Fruit fly (Drosophila melanogaster) whole organism, embryonic: Measurements from ENCODE around the gene MRP.

ENCODE experiments used
- Adf1 ChIP-seq: fragments of 200-800 bp; sonication (Bioruptor generic); IDR thresholded peaks from 2 replicates; pipeline ENCODE4 v1.3.6; 2022; ENCODE audit warnings: missing biosample characterization, missing genetic modification characterization
- CG12071 ChIP-seq: fragments of 200-800 bp; sonication (Bioruptor generic); optimal IDR thresholded peaks from 3 replicates; lab custom pipeline; 2018; ENCODE audit warnings: missing biosample characterization, mild to moderate bottlenecking, missing genetic modification characterization
- CG12104 ChIP-seq: fragments of 200-800 bp; sonication (Bioruptor generic); optimal IDR thresholded peaks from 3 replicates; lab custom pipeline; 2016; ENCODE audit warnings: missing biosample characterization, missing genetic modification characterization
- CG12155 ChIP-seq: fragments of 200-800 bp; sonication (Bioruptor generic); optimal IDR thresholded peaks from 3 replicates; lab custom pipeline; 2016; ENCODE audit warnings: missing biosample characterization, missing genetic modification characterization
- CG14860 ChIP-seq: fragments of 200-800 bp; sonication (Bioruptor generic); IDR thresholded peaks from 3 replicates; pipeline ENCODE4 v1.3.6; 2022; ENCODE audit warnings: missing biosample characterization, missing genetic modification characterization; ENCODE audit not compliant: partially characterized antibody
- CG1602 ChIP-seq: fragments of 200-800 bp; sonication (Bioruptor generic); optimal IDR thresholded peaks from 3 replicates; lab custom pipeline; 2016; ENCODE audit warnings: missing biosample characterization, missing genetic modification characterization
- CG17568 ChIP-seq: fragments of 200-800 bp; sonication (Bioruptor generic); optimal IDR thresholded peaks from 2 replicates; lab custom pipeline; 2018; ENCODE audit warnings: missing biosample characterization, mild to moderate bottlenecking, missing genetic modification characterization, moderate library complexity
- CG2116 ChIP-seq: fragments of 200-800 bp; sonication (Bioruptor generic); optimal IDR thresholded peaks from 3 replicates; lab custom pipeline; 2018; ENCODE audit warnings: missing biosample characterization, mild to moderate bottlenecking, missing genetic modification characterization
- CG2889 ChIP-seq: fragments of 200-800 bp; sonication (Bioruptor generic); IDR thresholded peaks from 3 replicates; pipeline ENCODE4 v1.3.6; 2022; ENCODE audit warnings: missing biosample characterization, missing genetic modification characterization
- CG3163 ChIP-seq: fragments of 200-800 bp; sonication (Bioruptor generic); optimal IDR thresholded peaks from 3 replicates; lab custom pipeline; 2016; ENCODE audit warnings: missing biosample characterization, missing genetic modification characterization
- CG32532 ChIP-seq: fragments of 200-800 bp; sonication (Bioruptor generic); IDR thresholded peaks from 2 replicates; pipeline ENCODE4 v1.3.6; 2022; ENCODE audit warnings: missing biosample characterization, missing genetic modification characterization
- CG3407 ChIP-seq: fragments of 200-800 bp; sonication (Bioruptor generic); optimal IDR thresholded peaks from 2 replicates; lab custom pipeline; 2018; ENCODE audit warnings: missing biosample characterization, mild to moderate bottlenecking, missing genetic modification characterization
- CG34224 ChIP-seq: fragments of 200-800 bp; sonication (Bioruptor generic); IDR thresholded peaks from 3 replicates; pipeline ENCODE4 v1.3.6; 2022; ENCODE audit warnings: missing biosample characterization, missing genetic modification characterization; ENCODE audit not compliant: partially characterized antibody
- CG3847 ChIP-seq: fragments of 200-800 bp; sonication (Bioruptor generic); IDR thresholded peaks from 2 replicates; pipeline ENCODE4 v1.3.6; 2022; ENCODE audit warnings: missing biosample characterization, missing genetic modification characterization
- CG4707 ChIP-seq: fragments of 200-800 bp; sonication (Bioruptor generic); optimal IDR thresholded peaks from 2 replicates; lab custom pipeline; 2018; ENCODE audit warnings: missing biosample characterization, mild to moderate bottlenecking, missing genetic modification characterization, moderate library complexity
- CG7357 ChIP-seq: fragments of 200-800 bp; sonication (Bioruptor generic); IDR thresholded peaks from 3 replicates; pipeline ENCODE4 v1.3.6; 2022; ENCODE audit warnings: missing biosample characterization, missing genetic modification characterization
- CG7786 ChIP-seq: fragments of 200-800 bp; sonication (Bioruptor generic); optimal IDR thresholded peaks from 2 replicates; lab custom pipeline; 2016; ENCODE audit warnings: missing biosample characterization, missing genetic modification characterization
- CrebB ChIP-seq: fragments of 200-800 bp; sonication (Bioruptor generic); optimal IDR thresholded peaks from 3 replicates; lab custom pipeline; 2018; ENCODE audit warnings: missing biosample characterization, mild to moderate bottlenecking, missing genetic modification characterization
- Dek ChIP-seq: fragments of 200-800 bp; sonication (Bioruptor generic); optimal IDR thresholded peaks from 3 replicates; lab custom pipeline; 2019; ENCODE audit warnings: missing biosample characterization, mild to moderate bottlenecking, missing genetic modification characterization, moderate library complexity
- Dll ChIP-seq: fragments of 200-800 bp; sonication (Bioruptor generic); IDR thresholded peaks from 4 replicates; pipeline ENCODE4 v1.3.6; 2022; ENCODE audit warnings: missing biosample characterization, missing genetic modification characterization; ENCODE audit not compliant: partially characterized antibody
- Doc3 ChIP-seq: fragments of 200-800 bp; sonication (Bioruptor generic); IDR thresholded peaks from 3 replicates; pipeline ENCODE4 v1.3.6; 2022; ENCODE audit warnings: missing biosample characterization, missing genetic modification characterization; ENCODE audit not compliant: partially characterized antibody
- HLH4C ChIP-seq: fragments of 200-800 bp; sonication (Bioruptor generic); IDR thresholded peaks from 3 replicates; pipeline ENCODE4 v1.3.6; 2022; ENCODE audit warnings: missing biosample characterization, missing genetic modification characterization; ENCODE audit not compliant: partially characterized antibody
- Lim3 ChIP-seq: fragments of 200-800 bp; sonication (Bioruptor generic); IDR thresholded peaks from 2 replicates; pipeline ENCODE4 v1.3.6; 2022; ENCODE audit warnings: missing biosample characterization, missing genetic modification characterization
- Med ChIP-seq: fragments of 200-800 bp; sonication (Bioruptor generic); peaks from one replicate; lab custom pipeline; 2016; ENCODE audit warnings: missing biosample characterization, missing genetic modification characterization, mild to moderate bottlenecking, inconsistent platforms, moderate library complexity
- Sox100B ChIP-seq: fragments of 200-800 bp; sonication (Bioruptor generic); optimal IDR thresholded peaks from 3 replicates; lab custom pipeline; 2018; ENCODE audit warnings: missing biosample characterization, mild to moderate bottlenecking, missing genetic modification characterization
- Trl ChIP-seq, 3 experiments: fragments of >200 bp in 2 of 3; fragments of 200-800 bp in 1 of 3; sonication (Bioruptor generic) in 1 of 3; optimal IDR thresholded peaks; 2 replicates in 1 of 3; 3 replicates in 2 of 3; lab custom pipeline; 2016 to 2017; ENCODE audit warnings: missing biosample characterization in 1 of 3, missing genetic modification characterization in 1 of 3
- YL-1 ChIP-seq: fragments of 200-800 bp; sonication (Bioruptor generic); optimal IDR thresholded peaks from 3 replicates; lab custom pipeline; 2017; ENCODE audit warnings: missing biosample characterization, mild to moderate bottlenecking, missing genetic modification characterization
- cato ChIP-seq: fragments of 200-800 bp; sonication (Bioruptor generic); optimal IDR thresholded peaks from 2 replicates; lab custom pipeline; 2016; ENCODE audit warnings: missing biosample characterization, missing genetic modification characterization, borderline replicate concordance
- crc ChIP-seq: fragments of 200-800 bp; sonication (Bioruptor generic); optimal IDR thresholded peaks from 2 replicates; lab custom pipeline; 2016; ENCODE audit warnings: missing biosample characterization, missing genetic modification characterization
- dan ChIP-seq: fragments of 200-800 bp; sonication (Bioruptor generic); IDR thresholded peaks from 2 replicates; pipeline ENCODE4 v1.3.6; 2022; ENCODE audit warnings: missing biosample characterization, missing genetic modification characterization
- ewg ChIP-seq: fragments of 200-800 bp; sonication (Bioruptor generic); optimal IDR thresholded peaks from 3 replicates; lab custom pipeline; 2017; ENCODE audit warnings: mild to moderate bottlenecking, missing biosample characterization, missing genetic modification reagents, missing genetic modification characterization
- exex ChIP-seq: fragments of 200-800 bp; sonication (Bioruptor generic); optimal IDR thresholded peaks from 4 replicates; lab custom pipeline; 2018; ENCODE audit warnings: missing biosample characterization, mild to moderate bottlenecking, missing genetic modification characterization, moderate library complexity
- fu2 ChIP-seq: fragments of 200-800 bp; sonication (Bioruptor generic); optimal IDR thresholded peaks from 2 replicates; lab custom pipeline; 2016; ENCODE audit warnings: missing biosample characterization, missing genetic modification characterization
- gcm ChIP-seq: fragments of 200-800 bp; sonication (Bioruptor generic); optimal IDR thresholded peaks from 2 replicates; lab custom pipeline; 2019; ENCODE audit warnings: missing biosample characterization, mild to moderate bottlenecking, missing genetic modification characterization, moderate library complexity
- hbn ChIP-seq: fragments of 200-800 bp; sonication (Bioruptor generic); IDR thresholded peaks from 2 replicates; pipeline ENCODE4 v1.3.6; 2022; ENCODE audit warnings: missing biosample characterization, missing genetic modification characterization; ENCODE audit not compliant: partially characterized antibody
- inv ChIP-seq: fragments of 200-800 bp; sonication (Bioruptor generic); IDR thresholded peaks from 2 replicates; pipeline ENCODE4 v1.3.6; 2022; ENCODE audit warnings: missing biosample characterization, missing genetic modification characterization; ENCODE audit not compliant: partially characterized antibody
- kay ChIP-seq: fragments of 200-800 bp; sonication (Bioruptor generic); optimal IDR thresholded peaks from 2 replicates; lab custom pipeline; 2016; ENCODE audit warnings: missing biosample characterization, missing genetic modification characterization
- ken ChIP-seq: fragments of 200-800 bp; sonication (Bioruptor generic); IDR thresholded peaks from 3 replicates; pipeline ENCODE4 v1.3.6; 2022; ENCODE audit warnings: missing biosample characterization, missing genetic modification characterization
- knrl ChIP-seq: fragments of 200-800 bp; sonication (Bioruptor generic); IDR thresholded peaks from 3 replicates; pipeline ENCODE4 v1.3.6; 2022; ENCODE audit warnings: missing biosample characterization, missing genetic modification characterization; ENCODE audit not compliant: partially characterized antibody
- mld ChIP-seq: fragments of 200-800 bp; sonication (Bioruptor generic); IDR thresholded peaks from 3 replicates; pipeline ENCODE4 v1.3.6; 2022; ENCODE audit warnings: missing biosample characterization, missing genetic modification characterization; ENCODE audit not compliant: partially characterized antibody
- nmo ChIP-seq: fragments of 200-800 bp; sonication (Bioruptor generic); optimal IDR thresholded peaks from 2 replicates; lab custom pipeline; 2018; ENCODE audit warnings: missing biosample characterization, mild to moderate bottlenecking, missing genetic modification characterization, moderate library complexity
- row ChIP-seq: fragments of 200-800 bp; sonication (Bioruptor generic); IDR thresholded peaks from 3 replicates; pipeline ENCODE4 v1.3.6; 2022; ENCODE audit warnings: missing biosample characterization, missing genetic modification characterization
- sd ChIP-seq: fragments of 200-800 bp; sonication (Bioruptor generic); optimal IDR thresholded peaks from 3 replicates; lab custom pipeline; 2018; ENCODE audit warnings: missing biosample characterization, mild to moderate bottlenecking, missing genetic modification characterization, moderate library complexity
- sima ChIP-seq: fragments of 200-800 bp; sonication (Bioruptor generic); optimal IDR thresholded peaks from 2 replicates; lab custom pipeline; 2016; ENCODE audit warnings: missing biosample characterization, missing genetic modification characterization
- sisA ChIP-seq: fragments of 200-800 bp; sonication (Bioruptor generic); IDR thresholded peaks from 2 replicates; pipeline ENCODE4 v1.3.6; 2022; ENCODE audit warnings: missing biosample characterization, missing genetic modification characterization
- slp2 ChIP-seq: fragments of 200-800 bp; sonication (Bioruptor generic); optimal IDR thresholded peaks from 2 replicates; lab custom pipeline; 2016; ENCODE audit warnings: missing biosample characterization, missing genetic modification characterization
- stc ChIP-seq: fragments of 200-800 bp; sonication (Bioruptor generic); IDR thresholded peaks from 2 replicates; pipeline ENCODE4 v1.3.6; 2022; ENCODE audit warnings: missing biosample characterization, missing genetic modification characterization
- wdn ChIP-seq: fragments of 200-800 bp; sonication (Bioruptor generic); IDR thresholded peaks from 2 replicates; pipeline ENCODE4 v1.3.6; 2022; ENCODE audit warnings: missing biosample characterization, missing genetic modification characterization
- yki ChIP-seq: fragments of >200 bp; optimal IDR thresholded peaks from 3 replicates; lab custom pipeline; 2018
- zen ChIP-seq: fragments of 200-800 bp; sonication (Bioruptor generic); optimal IDR thresholded peaks from 3 replicates; lab custom pipeline; 2018; ENCODE audit warnings: missing biosample characterization, mild to moderate bottlenecking, missing genetic modification characterization, moderate library complexity

The MRP gene

dm6 chr2L:12694823-12695420 lies 23.9 kb upstream of the MRP start, which contains the start of the genes IFT43 and PICK1 (continued):
- no peak for TF ChIP-seq sd (tag; lab: Kevin White, UChicago)
- no peak for TF ChIP-seq CG2889
- no peak for TF ChIP-seq fu2 (GFP tag; lab: Kevin White, UChicago)
- peak; percentile 37 for TF ChIP-seq YL-1
- no peak for TF ChIP-seq CG3163 (GFP tag; lab: Kevin White, UChicago)
- no peak for TF ChIP-seq wdn (GFP tag; lab: Robert Waterston, UW)
- peak; percentile 1 for TF ChIP-seq nmo (GFP tag; lab: Kevin White, UChicago)
- TF ChIP-seq Dll (GFP tag; lab: Robert Waterston, UW): peak; percentile 83
- TF ChIP-seq CG14860 (GFP tag; lab: Robert Waterston, UW): peak; percentile 72
- TF ChIP-seq HLH4C: peak; percentile 77
- no peak for TF ChIP-seq CG4707 (GFP tag; lab: Kevin White, UChicago)
- TF ChIP-seq exex (tag; lab: Kevin White, UChicago): no peak
- TF ChIP-seq CG2116: no peak
- TF ChIP-seq CG7357: no peak
- TF ChIP-seq yki (lab: Kevin White, UChicago): no peak
- no peak for TF ChIP-seq gcm (GFP tag; lab: Kevin White, UChicago)
- peak; percentile 61 for TF ChIP-seq Med
- peak; percentile 78 for TF ChIP-seq knrl (GFP tag; lab: Robert Waterston, UW)
- peak; percentile 80; the same call in 2 of the 3 replicates for TF ChIP-seq mld (GFP tag; lab: Robert Waterston, UW)
- peak; percentile 54 for TF ChIP-seq zen
- TF ChIP-seq ken: no peak
- TF ChIP-seq hbn (GFP tag; lab: Robert Waterston, UW): peak; percentile 83
- no peak for TF ChIP-seq CG32532 (GFP tag; lab: Robert Waterston, UW)
- no peak for TF ChIP-seq CG7786 (GFP tag; lab: Kevin White, UChicago)
- TF ChIP-seq CrebB (tag; lab: Kevin White, UChicago): no peak
- no peak for TF ChIP-seq Sox100B
- TF ChIP-seq CG17568 (GFP tag; lab: Kevin White, UChicago): no peak
- no peak for TF ChIP-seq slp2 (GFP tag; lab: Kevin White, UChicago)
- no peak for TF ChIP-seq stc (GFP tag; lab: Robert Waterston, UW)
- TF ChIP-seq CG3847 (GFP tag; lab: Robert Waterston, UW): 0 out of 2 replicates have a peak, but pooled peaks have one; percentile 20
- TF ChIP-seq kay: no peak
- no peak for TF ChIP-seq dan (GFP tag; lab: Robert Waterston, UW)
- no peak for TF ChIP-seq cato (GFP tag; lab: Kevin White, UChicago)
- TF ChIP-seq Adf1: no peak
- TF ChIP-seq CG12071 (GFP tag; lab: Kevin White, UChicago): no peak
- no peak for TF ChIP-seq Lim3 (GFP tag; lab: Robert Waterston, UW)
- no peak for TF ChIP-seq sisA
- no peak for TF ChIP-seq crc
- TF ChIP-seq Dek (tag; lab: Kevin White, UChicago): no peak
- peak; percentile 69 for TF ChIP-seq Doc3 (GFP tag; lab: Robert Waterston, UW)
- TF ChIP-seq CG34224 (GFP tag; lab: Robert Waterston, UW): peak; percentile 79
- TF ChIP-seq CG1602: no peak
- peak; percentile 35; the same call in 1 of the 3 replicates for TF ChIP-seq row
- TF ChIP-seq CG12155: no peak
- TF ChIP-seq Trl (optimal IDR thresholded peaks at IDR 0.05; lab: Kevin White, UChicago): no peak
- no peak for TF ChIP-seq Trl (GFP tag; optimal IDR thresholded peaks at IDR 0.05; lab: Kevin White, UChicago)
- no peak for TF ChIP-seq CG12104 (GFP tag; lab: Kevin White, UChicago)
- TF ChIP-seq CG3407 (GFP tag; lab: Kevin White, UChicago): no peak
- TF ChIP-seq inv (GFP tag; lab: Robert Waterston, UW): peak; percentile 56
- TF ChIP-seq sima (GFP tag; lab: Kevin White, UChicago): no peak
- TF ChIP-seq ewg (GFP tag; lab: Kevin White, UChicago): no peak
